Fruit fly (Drosophila melanogaster) ovary, adult (tissue): Measurements from ENCODE around the gene CG1632.
A peak's percentile ranks its signal among the peaks of the same experiment; 100 is the strongest.

Experiments
- CG17801 ChIP-seq: fragments of 200-800 bp; optimal IDR thresholded peaks from 2 replicates; lab custom pipeline; 2019; ENCODE audit warnings: missing biosample characterization, mild to moderate bottlenecking, missing genetic modification characterization, moderate library complexity; ENCODE audit not compliant: partially characterized antibody

The CG1632 gene

dm6 chrX:8252284-8252886 is at the start of gene CG1632:
TSS of gene CG1632 (plus strand) at chrX:8252670.
- TF ChIP-seq CG17801 = no peak

DNA sequence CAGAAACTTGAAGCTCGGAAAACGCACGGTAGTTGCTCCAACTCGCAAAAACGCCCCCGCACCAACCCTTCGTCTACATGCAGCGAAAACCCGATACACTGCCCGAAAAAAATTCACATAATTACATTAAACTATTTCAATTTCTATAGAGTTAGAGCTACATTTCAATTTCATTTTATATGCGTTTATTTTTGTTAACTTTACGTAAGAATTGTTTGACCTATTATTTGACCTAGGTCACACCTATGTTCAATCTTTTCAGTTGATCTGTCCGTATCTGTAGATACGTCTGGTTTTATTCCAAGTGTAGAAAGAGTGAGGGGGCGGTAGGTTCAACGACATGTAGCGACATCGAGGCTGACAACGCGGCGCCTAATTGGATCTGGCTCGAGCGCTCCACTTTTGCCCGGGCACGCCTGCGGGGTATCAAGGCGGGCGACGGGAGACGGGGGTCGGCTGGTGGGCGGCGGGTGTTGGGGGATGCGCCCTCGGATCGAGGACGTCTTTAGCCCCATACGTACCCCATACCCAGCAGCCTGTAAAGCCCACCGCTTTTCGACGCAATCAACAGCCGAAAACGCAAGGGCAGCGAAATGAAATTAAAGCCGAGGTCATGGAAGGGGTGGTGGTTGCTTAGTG is 49.6 kb upstream of the CG1632 start:
- no peak for TF ChIP-seq CG17801

DNA sequence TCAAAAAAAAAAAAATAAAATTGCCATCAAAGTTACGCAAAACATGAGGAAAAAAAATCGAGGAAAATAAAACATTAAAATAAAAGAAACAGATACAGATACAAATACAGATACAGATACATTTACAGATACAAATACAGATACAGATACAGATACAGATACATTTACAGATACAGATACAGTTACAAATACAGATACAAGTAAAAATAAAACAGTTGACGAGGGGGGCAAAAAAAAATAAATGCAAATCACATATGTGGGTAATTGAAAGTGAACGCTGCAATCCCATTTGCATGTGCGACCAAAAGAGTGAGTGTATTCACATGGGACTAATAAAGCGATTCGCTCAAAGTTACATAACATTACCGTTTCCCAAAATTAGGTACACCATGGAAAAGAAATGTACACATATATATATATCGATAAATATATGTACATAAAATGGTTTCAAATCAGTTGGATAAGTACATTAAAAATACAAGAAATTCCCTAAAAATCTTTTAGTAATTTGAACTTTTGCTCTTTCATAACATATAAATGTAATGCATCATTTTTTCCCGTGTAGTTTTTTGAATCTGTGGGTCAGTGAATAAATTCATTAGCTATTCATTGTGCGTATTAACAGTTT is 46.7 kb upstream of the CG1632 start:
- TF ChIP-seq CG17801 = no peak

- no peak for TF ChIP-seq CG17801
Measured at dm6 chrX:8206561-8206960, 45.9 kb upstream of the CG1632 start.

- TF ChIP-seq CG17801 = no peak
Measured at dm6 chrX:8207054-8207453, 45.4 kb upstream of the CG1632 start.

- TF ChIP-seq CG17801 = no peak
Measured at dm6 chrX:8210632-8211031, 41.8 kb upstream of the CG1632 start.

- TF ChIP-seq CG17801 = no peak
Measured at dm6 chrX:8211094-8211730, 41.3 kb upstream of the CG1632 start.

DNA sequence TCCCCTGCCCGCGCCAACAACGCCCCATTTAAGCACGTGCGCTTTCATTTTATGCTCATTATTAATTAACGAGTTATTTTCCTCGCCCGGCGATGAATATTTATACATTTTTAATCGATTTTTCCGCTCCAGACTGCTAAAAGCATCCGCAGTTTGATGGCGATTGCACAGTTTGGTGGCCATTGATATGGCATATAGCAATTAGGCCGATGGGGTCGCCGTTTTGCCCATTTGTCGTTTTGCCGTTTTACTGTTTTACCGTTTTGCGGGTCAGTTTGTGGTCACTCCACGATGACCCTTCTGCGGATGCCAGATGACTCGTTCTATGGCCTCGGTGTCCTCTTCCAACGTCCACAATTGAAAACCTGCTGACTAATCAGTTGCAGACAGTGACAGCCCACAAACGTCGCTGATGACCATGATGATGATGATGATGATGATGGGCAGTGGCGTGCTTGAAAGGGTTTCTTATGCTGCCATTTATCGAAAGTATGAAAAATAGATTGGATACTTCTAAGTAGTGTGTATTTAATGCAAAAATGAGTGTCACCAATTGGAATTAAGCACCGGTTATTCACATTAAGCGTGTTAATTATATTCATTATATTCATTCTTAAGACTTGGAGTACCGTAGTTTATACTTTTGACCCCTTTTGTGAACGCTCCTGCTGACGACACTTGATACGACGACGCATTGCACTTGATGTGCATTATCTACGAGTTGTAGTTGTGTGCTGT is 40.6 kb upstream of the CG1632 start:
- TF ChIP-seq CG17801 = no peak

DNA sequence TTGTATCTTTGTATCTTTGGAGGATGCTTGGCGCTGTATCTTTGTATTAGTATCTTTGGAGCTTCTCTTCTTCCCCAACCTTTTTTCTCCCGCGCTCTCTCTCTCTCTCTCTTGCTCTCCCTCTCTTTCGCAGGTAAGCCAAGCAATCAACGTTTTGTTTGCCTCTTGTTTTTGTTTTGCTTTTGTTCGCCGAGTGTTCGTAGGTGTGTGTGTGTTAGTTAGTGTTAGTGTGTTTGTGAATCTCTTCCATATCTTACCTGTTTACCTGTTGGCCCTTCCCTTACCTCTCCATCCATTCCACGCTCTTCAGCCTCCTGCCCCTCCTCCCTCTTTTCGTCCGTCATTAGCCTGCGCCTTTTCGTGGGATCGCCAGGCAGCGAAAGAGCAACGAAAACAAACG is 38.5 kb upstream of the CG1632 start:
- TF ChIP-seq CG17801 = no peak

dm6 chrX:8215094-8215854 is 37.2 kb upstream of the CG1632 start:
- TF ChIP-seq CG17801 = no peak

dm6 chrX:8215855-8216586 is 36.4 kb upstream of the CG1632 start:
- no peak for TF ChIP-seq CG17801

dm6 chrX:8227942-8228341 is 24.5 kb upstream of the CG1632 start:
- no peak for TF ChIP-seq CG17801

DNA sequence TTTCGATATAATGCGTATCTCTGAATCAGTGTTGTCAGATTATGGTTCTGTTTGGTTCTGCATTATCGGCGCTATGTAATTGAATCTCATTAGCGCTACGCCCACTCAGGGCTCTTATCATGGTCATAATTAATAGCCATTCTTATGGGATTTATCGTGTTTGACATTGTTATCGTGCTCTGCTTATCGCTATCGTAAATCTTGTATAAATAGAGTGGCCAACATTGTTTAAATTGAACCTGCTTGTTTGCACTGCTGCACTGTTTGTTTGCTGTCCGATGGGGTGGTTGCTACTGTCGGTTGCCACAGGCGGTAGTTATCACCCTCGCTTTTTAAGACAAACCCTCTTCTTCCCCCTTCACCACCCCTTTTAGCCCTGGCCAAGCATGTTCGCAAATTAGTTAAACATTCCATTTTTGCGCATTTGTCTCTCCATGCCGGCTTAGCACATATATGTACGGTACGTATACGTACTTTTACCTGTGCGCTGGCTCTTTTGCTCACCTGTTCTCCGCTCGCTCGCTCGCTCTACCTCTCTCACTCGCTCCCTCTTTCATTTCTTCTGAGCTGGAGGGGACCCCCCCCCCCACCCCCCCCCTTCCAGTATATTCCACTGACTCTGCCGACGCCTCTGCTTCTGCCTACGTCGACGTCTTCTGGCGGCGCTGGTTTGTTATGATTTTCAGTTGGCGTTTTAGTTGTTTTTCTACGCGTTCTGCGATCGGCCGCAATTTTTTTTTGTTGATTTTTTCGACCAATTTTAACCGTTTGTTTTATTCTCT is 22.4 kb upstream of the CG1632 start:
- peak; percentile 53 for TF ChIP-seq CG17801

- peak; percentile 99 for TF ChIP-seq CG17801
Measured at dm6 chrX:8231241-8232028, 21.0 kb upstream of the CG1632 start.
